Worm (Caenorhabditis elegans): Measurements from ENCODE around the gene K07B1.7.

DNA sequence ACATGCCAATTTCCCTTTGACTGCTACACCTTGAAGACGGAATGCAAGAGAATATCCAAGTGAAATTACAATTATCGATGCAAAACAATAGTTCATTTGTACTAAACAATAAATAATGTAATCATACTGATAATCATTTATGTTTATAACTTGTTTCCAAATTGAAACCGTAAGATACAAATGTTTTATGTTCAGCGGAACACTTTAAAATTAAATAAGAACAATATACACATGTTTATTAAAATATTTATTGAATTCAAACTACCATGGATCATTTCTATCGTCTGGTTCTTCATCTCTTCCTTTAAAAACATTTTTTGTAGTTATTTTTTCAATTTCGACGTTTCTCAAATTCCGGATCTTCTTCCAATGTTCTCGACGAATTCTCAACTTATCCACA is 8.6 kb upstream of the K07B1.7 start, which contains the start of gene ttr-40:
- TF ChIP-seq unc-62 (GFP tag; optimal IDR thresholded peaks at IDR 0.05) (no peak), nhr-237 (tag; optimal IDR thresholded peaks at IDR 0.05) (no peak)

Measured in whole organism, L1 larva.